Fruit fly (Drosophila melanogaster) whole organism, embryonic: ENCODE data around the gene CG33640.

ENCODE experiments used
- CG10209 ChIP-seq: fragments of 200-800 bp; sonication (Bioruptor generic); optimal IDR thresholded peaks from 3 replicates; lab custom pipeline; 2017; ENCODE audit warnings: missing biosample characterization, mild to moderate bottlenecking, missing genetic modification characterization, missing genetic modification reagents
- CG10321 ChIP-seq: fragments of 200-800 bp; sonication (Bioruptor generic); IDR thresholded peaks from 2 replicates; pipeline ENCODE4 v1.3.6; 2022; ENCODE audit warnings: missing biosample characterization, missing genetic modification characterization
- CG11398 ChIP-seq: fragments of 200-800 bp; sonication (Bioruptor generic); optimal IDR thresholded peaks from 2 replicates; lab custom pipeline; 2016; ENCODE audit warnings: missing biosample characterization, missing genetic modification characterization
- CG11560 ChIP-seq: fragments of 200-800 bp; sonication (Bioruptor generic); IDR thresholded peaks from 3 replicates; pipeline ENCODE4 v1.3.6; 2022; ENCODE audit warnings: missing biosample characterization, missing genetic modification characterization
- CG12104 ChIP-seq: fragments of 200-800 bp; sonication (Bioruptor generic); optimal IDR thresholded peaks from 3 replicates; lab custom pipeline; 2016; ENCODE audit warnings: missing biosample characterization, missing genetic modification characterization
- CG12769 ChIP-seq: fragments of 200-800 bp; sonication (Bioruptor generic); optimal IDR thresholded peaks from 2 replicates; lab custom pipeline; 2019; ENCODE audit warnings: missing biosample characterization, mild to moderate bottlenecking, missing genetic modification characterization, moderate library complexity
- CG13624 ChIP-seq: fragments of 200-800 bp; sonication (Bioruptor generic); optimal IDR thresholded peaks from 2 replicates; lab custom pipeline; 2016; ENCODE audit warnings: missing biosample characterization, missing genetic modification characterization
- CG14050 ChIP-seq: fragments of 200-800 bp; sonication (Bioruptor generic); IDR thresholded peaks from 3 replicates; pipeline ENCODE4 v1.3.6; 2022; ENCODE audit warnings: missing biosample characterization, missing genetic modification characterization
- CG14860 ChIP-seq: fragments of 200-800 bp; sonication (Bioruptor generic); IDR thresholded peaks from 3 replicates; pipeline ENCODE4 v1.3.6; 2022; ENCODE audit warnings: missing biosample characterization, missing genetic modification characterization; ENCODE audit not compliant: partially characterized antibody
- CG15514 ChIP-seq: fragments of 200-800 bp; sonication (Bioruptor generic); optimal IDR thresholded peaks from 3 replicates; lab custom pipeline; 2017; ENCODE audit warnings: missing biosample characterization, missing genetic modification characterization, mild to moderate bottlenecking, moderate library complexity, missing genetic modification reagents
- CG1602 ChIP-seq: fragments of 200-800 bp; sonication (Bioruptor generic); optimal IDR thresholded peaks from 3 replicates; lab custom pipeline; 2016; ENCODE audit warnings: missing biosample characterization, missing genetic modification characterization
- CG17568 ChIP-seq: fragments of 200-800 bp; sonication (Bioruptor generic); optimal IDR thresholded peaks from 2 replicates; lab custom pipeline; 2018; ENCODE audit warnings: missing biosample characterization, mild to moderate bottlenecking, missing genetic modification characterization, moderate library complexity
- CG4282 ChIP-seq: fragments of 200-800 bp; sonication (Bioruptor generic); optimal IDR thresholded peaks from 2 replicates; lab custom pipeline; 2016; ENCODE audit warnings: missing biosample characterization, missing genetic modification characterization
- CG5180 ChIP-seq: fragments of 200-800 bp; sonication (Bioruptor generic); optimal IDR thresholded peaks from 3 replicates; lab custom pipeline; 2017; ENCODE audit warnings: missing biosample characterization, missing genetic modification characterization, mild to moderate bottlenecking, moderate library complexity, missing genetic modification reagents
- CG8765 ChIP-seq: fragments of 200-800 bp; sonication (Bioruptor generic); IDR thresholded peaks from 2 replicates; pipeline ENCODE4 v1.3.6; 2022; ENCODE audit warnings: missing biosample characterization, missing genetic modification characterization
- CTCF ChIP-seq: fragments of 200-800 bp; sonication (Bioruptor generic); optimal IDR thresholded peaks from 2 replicates; lab custom pipeline; 2017; ENCODE audit warnings: missing biosample characterization, mild to moderate bottlenecking, missing genetic modification characterization, moderate library complexity
- CkIIα-i1 ChIP-seq: fragments of 200-800 bp; sonication (Bioruptor generic); IDR thresholded peaks from 2 replicates; pipeline ENCODE4 v1.3.6; 2022; ENCODE audit warnings: missing biosample characterization, missing genetic modification characterization
- E2f1 ChIP-seq: fragments of 200-800 bp; sonication (Bioruptor generic); IDR thresholded peaks from 2 replicates; pipeline ENCODE4 v1.3.6; 2022; ENCODE audit warnings: missing biosample characterization, missing genetic modification characterization
- E2f2 ChIP-seq: fragments of 200-800 bp; sonication (Bioruptor generic); IDR thresholded peaks from 2 replicates; pipeline ENCODE4 v1.3.6; 2022; ENCODE audit warnings: missing biosample characterization, missing genetic modification characterization
- Ets65A ChIP-seq: fragments of 200-800 bp; sonication (Bioruptor generic); peaks from one replicate; lab custom pipeline; 2016; ENCODE audit warnings: missing biosample characterization, missing genetic modification characterization
- HmgZ ChIP-seq: fragments of 200-800 bp; sonication (Bioruptor generic); optimal IDR thresholded peaks from 2 replicates; lab custom pipeline; 2018; ENCODE audit warnings: missing biosample characterization, mild to moderate bottlenecking, missing genetic modification characterization
- Hr51 ChIP-seq, 2 experiments: fragments of 200-800 bp; sonication (Bioruptor generic); optimal IDR thresholded peaks; 2 replicates in 1 of 2; 3 replicates in 1 of 2; lab custom pipeline; 2016 to 2018; ENCODE audit warnings: missing biosample characterization in 2 of 2, missing genetic modification characterization in 2 of 2, mild to moderate bottlenecking in 1 of 2, moderate library complexity in 1 of 2
- Hsf ChIP-seq: fragments of 200-800 bp; sonication (Bioruptor generic); optimal IDR thresholded peaks from 3 replicates; lab custom pipeline; 2016; ENCODE audit warnings: missing biosample characterization, missing genetic modification characterization
- Mes4 ChIP-seq: fragments of 200-800 bp; sonication (Bioruptor generic); optimal IDR thresholded peaks from 2 replicates; lab custom pipeline; 2016; ENCODE audit warnings: missing biosample characterization, missing genetic modification characterization
- amos ChIP-seq: fragments of 200-800 bp; sonication (Bioruptor generic); IDR thresholded peaks from 2 replicates; pipeline ENCODE4 v1.3.6; 2022; ENCODE audit warnings: missing biosample characterization, missing genetic modification characterization; ENCODE audit not compliant: partially characterized antibody
- ase ChIP-seq: fragments of 200-800 bp; sonication (Bioruptor generic); IDR thresholded peaks from 3 replicates; pipeline ENCODE4 v1.3.6; 2022; ENCODE audit warnings: missing biosample characterization, missing genetic modification characterization
- bbx ChIP-seq: fragments of 200-800 bp; sonication (Bioruptor generic); IDR thresholded peaks from 2 replicates; pipeline ENCODE4 v1.3.6; 2022; ENCODE audit warnings: missing biosample characterization, missing genetic modification characterization; ENCODE audit not compliant: partially characterized antibody
- cas ChIP-seq: fragments of 200-800 bp; sonication (Bioruptor generic); IDR thresholded peaks from 2 replicates; pipeline ENCODE4 v1.3.6; 2022; ENCODE audit warnings: missing biosample characterization, missing genetic modification characterization
- chm ChIP-seq: fragments of 200-800 bp; sonication (Bioruptor generic); IDR thresholded peaks from 2 replicates; pipeline ENCODE4 v1.3.6; 2022; ENCODE audit warnings: missing biosample characterization, missing genetic modification characterization
- crc ChIP-seq: fragments of 200-800 bp; sonication (Bioruptor generic); optimal IDR thresholded peaks from 2 replicates; lab custom pipeline; 2016; ENCODE audit warnings: missing biosample characterization, missing genetic modification characterization
- fd102C ChIP-seq: fragments of 200-800 bp; sonication (Bioruptor generic); optimal IDR thresholded peaks from 2 replicates; lab custom pipeline; 2018; ENCODE audit warnings: missing biosample characterization, mild to moderate bottlenecking, missing genetic modification characterization, moderate library complexity
- hbn ChIP-seq: fragments of 200-800 bp; sonication (Bioruptor generic); IDR thresholded peaks from 2 replicates; pipeline ENCODE4 v1.3.6; 2022; ENCODE audit warnings: missing biosample characterization, missing genetic modification characterization; ENCODE audit not compliant: partially characterized antibody
- mirr ChIP-seq: fragments of 200-800 bp; sonication (Bioruptor generic); optimal IDR thresholded peaks from 3 replicates; lab custom pipeline; 2018; ENCODE audit warnings: missing biosample characterization, mild to moderate bottlenecking, missing genetic modification characterization
- pzg ChIP-seq: fragments of 200-800 bp; sonication (Bioruptor generic); optimal IDR thresholded peaks from 3 replicates; lab custom pipeline; 2018; ENCODE audit warnings: missing biosample characterization, mild to moderate bottlenecking, missing genetic modification characterization, moderate library complexity
- ro ChIP-seq: fragments of 200-800 bp; sonication (Bioruptor generic); IDR thresholded peaks from 2 replicates; pipeline ENCODE4 v1.3.6; 2022; ENCODE audit warnings: missing biosample characterization, missing genetic modification characterization
- tio ChIP-seq: fragments of 200-800 bp; sonication (Bioruptor generic); optimal IDR thresholded peaks from 2 replicates; lab custom pipeline; 2017; ENCODE audit warnings: missing biosample characterization, missing genetic modification characterization, inconsistent platforms
- trem ChIP-seq: fragments of 200-800 bp; optimal IDR thresholded peaks from 3 replicates; lab custom pipeline; 2019; ENCODE audit warnings: missing biosample characterization, mild to moderate bottlenecking, missing genetic modification characterization, moderate library complexity
- vnd ChIP-seq: fragments of 200-800 bp; sonication (Bioruptor generic); IDR thresholded peaks from 3 replicates; pipeline ENCODE4 v1.3.6; 2022; ENCODE audit warnings: missing biosample characterization, missing genetic modification characterization; ENCODE audit not compliant: partially characterized antibody

Gene CG33640

DNA sequence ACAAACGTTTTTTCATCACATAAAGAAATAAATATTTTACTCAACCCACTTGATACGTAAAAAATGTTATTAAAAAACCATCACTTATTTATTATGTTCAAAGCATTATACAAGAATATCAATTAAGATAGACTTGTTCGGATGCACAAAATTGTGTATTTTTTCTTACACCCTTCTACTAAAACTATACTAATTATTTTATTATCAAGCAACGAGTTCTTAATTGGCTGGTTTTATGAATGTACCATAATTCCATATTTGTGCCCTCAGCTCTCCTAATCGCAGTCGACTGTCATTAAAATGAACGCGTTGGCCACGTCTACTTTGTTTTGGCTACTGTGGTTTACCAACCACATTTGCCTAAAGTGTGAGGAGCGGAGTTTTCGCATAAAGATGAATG lies 2.0 kb downstream of the CG33640 start, which contains the start of gene CG33642 (continued):
- TF ChIP-seq Ets65A (GFP tag; lab: Kevin White, UChicago): no peak
- TF ChIP-seq ro (GFP tag; lab: Robert Waterston, UW): no peak
- TF ChIP-seq CG8765 (GFP tag; lab: Robert Waterston, UW): no peak
- TF ChIP-seq pzg (GFP tag; lab: Kevin White, UChicago): no peak
- TF ChIP-seq CG13624 (GFP tag; lab: Kevin White, UChicago): no peak
- no peak for TF ChIP-seq trem (tag; lab: Kevin White, UChicago)

DNA sequence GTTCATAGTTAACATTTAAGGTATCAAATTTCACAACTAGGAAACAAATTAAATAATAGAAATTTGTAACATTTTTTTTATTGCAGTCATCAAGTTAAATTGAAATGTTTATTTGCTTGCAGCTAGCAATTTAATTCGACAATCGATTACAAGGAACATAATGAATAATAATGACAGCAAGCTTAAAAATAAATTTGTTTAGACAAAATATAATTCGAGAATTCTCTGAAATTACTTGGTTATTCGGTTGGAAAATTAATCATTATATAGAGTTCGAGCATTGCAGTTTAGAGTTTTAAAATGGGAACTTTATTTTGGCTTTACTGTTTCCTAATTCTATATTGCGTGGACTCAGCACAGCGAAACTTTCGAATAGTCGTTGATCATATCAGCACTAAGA lies 3.1 kb downstream of the CG33640 start, which contains the start of gene CG33643:
Gene CG33643 (plus strand): TSS at position 301 of the 400 bp plus-strand sequence.
- TF ChIP-seq chm (GFP tag; lab: Robert Waterston, UW) (no peak), CG12769 (tag; lab: Kevin White, UChicago) (no peak), E2f1 (GFP tag; lab: Robert Waterston, UW) (no peak), HmgZ (tag; lab: Kevin White, UChicago) (no peak), CG11560 (tag; lab: Robert Waterston, UW) (no peak), crc (GFP tag; lab: Kevin White, UChicago) (no peak), Hsf (GFP tag; lab: Kevin White, UChicago) (no peak), hbn (no peak), E2f2 (GFP tag; lab: Robert Waterston, UW) (no peak), CG1602 (no peak), tio (GFP tag; lab: Kevin White, UChicago) (no peak), Hr51 (GFP tag; optimal IDR thresholded peaks at IDR 0.05; lab: Kevin White, UChicago) (no peak), ase (no peak), cas (no peak)

DNA sequence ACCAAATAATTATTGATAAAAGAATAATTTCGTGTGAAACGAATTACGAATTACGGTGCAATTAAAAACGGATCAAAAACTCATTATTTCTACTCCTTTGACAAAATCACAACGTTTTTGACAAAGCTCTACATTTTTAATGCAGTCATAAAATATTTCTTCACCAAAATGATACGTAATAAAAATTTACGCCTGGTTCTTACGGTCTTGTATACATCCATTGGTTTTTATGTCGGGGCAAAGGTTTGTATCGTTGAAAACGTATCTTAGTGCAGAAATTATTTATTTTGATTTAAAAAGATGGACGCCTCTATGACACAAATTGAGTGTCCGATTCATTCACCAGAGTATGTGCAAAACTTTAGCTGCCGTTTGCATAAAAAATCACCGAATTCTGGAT lies 4.1 kb downstream of the CG33640 start, which contains the start of gene CG33644:
Gene CG33644 (plus strand): TSS at position 301 of the 400 bp plus-strand sequence.
- TF ChIP-seq CG15514 (GFP tag; lab: Kevin White, UChicago) (no peak), fd102C (GFP tag; lab: Kevin White, UChicago) (no peak), CkIIα-i1 (GFP tag; lab: Robert Waterston, UW) (no peak), CG11398 (no peak), CG13624 (GFP tag; lab: Kevin White, UChicago) (no peak), CG17568 (no peak), CG4282 (GFP tag; lab: Kevin White, UChicago) (no peak), CG14050 (GFP tag; lab: Robert Waterston, UW) (no peak), amos (GFP tag; lab: Robert Waterston, UW) (no peak), CG10209 (no peak), CG14860 (no peak), Mes4 (GFP tag; lab: Kevin White, UChicago) (no peak), CG5180 (no peak), vnd (GFP tag; lab: Robert Waterston, UW) (no peak), CTCF (GFP tag; lab: Kevin White, UChicago) (no peak), bbx (GFP tag; lab: Robert Waterston, UW) (no peak), mirr (GFP tag; lab: Kevin White, UChicago) (no peak), CG12104 (no peak), CG10321 (GFP tag; lab: Robert Waterston, UW) (no peak)
- TF ChIP-seq, all 482 proteins: peak for 0
